Worm (Caenorhabditis elegans): ENCODE data around the gene T01B6.1.

T01B6.1 gene

ce11 chrX:2304496-2304895 lies 31.0 kb upstream of the T01B6.1 start:
- no peak for TF ChIP-seq mxl-2 (GFP tag; conservative IDR thresholded peaks at IDR 0.05)
- no peak for TF ChIP-seq mdt-29 (GFP tag; IDR thresholded peaks at IDR 0.05)
- peak; percentile 96 for TF ChIP-seq aha-1 (tag)
- no peak for TF ChIP-seq pqm-1 (tag; optimal IDR thresholded peaks at IDR 0.05)
- TF ChIP-seq lim-7 (GFP tag; IDR thresholded peaks at IDR 0.05): no peak

- TF ChIP-seq ztf-7 (tag; optimal IDR thresholded peaks at IDR 0.05) (no peak), arid-1 (GFP tag; conservative IDR thresholded peaks at IDR 0.05) (no peak), vab-7 (GFP tag; IDR thresholded peaks at IDR 0.05) (no peak), lin-38 (GFP tag; IDR thresholded peaks at IDR 0.05) (no peak), hlh-30 (tag; optimal IDR thresholded peaks at IDR 0.05; ENCODE audit: insufficient read depth) (peak; percentile 84), attf-4 (tag; optimal IDR thresholded peaks at IDR 0.05) (no peak), ceh-82 (tag; optimal IDR thresholded peaks at IDR 0.05) (no peak), set-16 (GFP tag; IDR thresholded peaks at IDR 0.05) (no peak), hlh-11 (tag; optimal IDR thresholded peaks at IDR 0.05) (peak; percentile 56), sdz-12 (GFP tag; optimal IDR thresholded peaks at IDR 0.05) (no peak), zip-2 (tag; optimal IDR thresholded peaks at IDR 0.05) (no peak), daf-16 (GFP tag; optimal IDR thresholded peaks at IDR 0.05) (peak in 1 of 2 experiments; percentile 97), daf-16 (tag; optimal IDR thresholded peaks at IDR 0.05) (peak; percentile 89), nhr-28 (tag; optimal IDR thresholded peaks at IDR 0.05) (peak; percentile 75), zip-11 (GFP tag; IDR thresholded peaks at IDR 0.05) (no peak), dmd-8 (GFP tag; IDR thresholded peaks at IDR 0.05) (no peak), cey-2 (tag; optimal IDR thresholded peaks at IDR 0.05; ENCODE audit: borderline replicate concordance, insufficient read depth) (no peak), aha-1 (tag) (peak; percentile 66), nhr-111 (GFP tag; optimal IDR thresholded peaks at IDR 0.05) (no peak), Y48G9A.11 (GFP tag; IDR thresholded peaks at IDR 0.05) (no peak), jun-1 (tag; optimal IDR thresholded peaks at IDR 0.05) (no peak), lin-39 (tag; optimal IDR thresholded peaks at IDR 0.05) (no peak), snpc-1.2 (GFP tag; IDR thresholded peaks at IDR 0.05) (no peak), ZK337.2 (GFP tag; IDR thresholded peaks at IDR 0.05) (no peak), nhr-25 (tag; optimal IDR thresholded peaks at IDR 0.05; ENCODE audit: borderline replicate concordance, insufficient read depth) (no peak), nhr-237 (tag; optimal IDR thresholded peaks at IDR 0.05) (no peak), aly-2 (tag; optimal IDR thresholded peaks at IDR 0.05) (no peak), T26A8.4 (GFP tag; IDR thresholded peaks at IDR 0.05) (no peak), nhr-11 (tag; optimal IDR thresholded peaks at IDR 0.05) (peak; percentile 0), mdl-1 (tag; optimal IDR thresholded peaks at IDR 0.05) (peak in 1 of 2 experiments; percentile 74), Y5F2A.4 (GFP tag; optimal IDR thresholded peaks at IDR 0.05) (no peak), unc-39 (tag; optimal IDR thresholded peaks at IDR 0.05) (no peak), hmg-1.1 (GFP tag; IDR thresholded peaks at IDR 0.05) (0 out of 2 replicates have a peak, but pooled peaks have one; percentile 15), saeg-2 (GFP tag; IDR thresholded peaks at IDR 0.05) (no peak), egl-43 (GFP tag; IDR thresholded peaks at IDR 0.05) (no peak), zfp-2 (tag; optimal IDR thresholded peaks at IDR 0.05) (no peak), dmd-6 (GFP tag; IDR thresholded peaks at IDR 0.05) (peak; percentile 27; the same call in 1 of the 2 replicates), ces-1 (GFP tag; optimal IDR thresholded peaks at IDR 0.05) (no peak), mdt-29 (GFP tag; IDR thresholded peaks at IDR 0.05) (no peak), lin-13 (GFP tag; optimal IDR thresholded peaks at IDR 0.05) (no peak), F26F4.8 (GFP tag; conservative IDR thresholded peaks at IDR 0.05) (no peak), pha-4 (GFP tag; IDR thresholded peaks at IDR 0.05) (no peak), pha-4 (tag; optimal IDR thresholded peaks at IDR 0.05) (peak; percentile 60)
These were observed 19.3 kb upstream of the T01B6.1 start for ce11 chrX:2316205-2316604.

All from whole organism, L4 larva.